Fruit fly (Drosophila melanogaster): ENCODE measurements around the gene heca.

Gene heca

dm6 chr3R:30325442-30326058 lies 47.8 kb downstream of the heca start (continued):
- TF ChIP-seq btn (GFP tag; optimal IDR thresholded peaks at IDR 0.05) = no peak
- TF ChIP-seq Fer2 (tag; optimal IDR thresholded peaks at IDR 0.05) = peak; percentile 18
- no peak for TF ChIP-seq CG6654 (GFP tag; optimal IDR thresholded peaks at IDR 0.05)
- TF ChIP-seq Oli (tag; optimal IDR thresholded peaks at IDR 0.05) = no peak
- peak; percentile 53; the same call in 1 of the 2 replicates for TF ChIP-seq lmd (GFP tag; IDR thresholded peaks at IDR 0.05)
- peak; percentile 21; the same call in 1 of the 3 replicates for TF ChIP-seq zfh1 (GFP tag; IDR thresholded peaks at IDR 0.05)
- no peak for TF ChIP-seq pros (GFP tag; optimal IDR thresholded peaks at IDR 0.05)
- TF ChIP-seq bcd (GFP tag; optimal IDR thresholded peaks at IDR 0.05) = peak; percentile 54
- peak; percentile 20 for TF ChIP-seq CG7928 (GFP tag; optimal IDR thresholded peaks at IDR 0.05)
- TF ChIP-seq NFAT (GFP tag; IDR thresholded peaks at IDR 0.05) = peak; percentile 54
- peak; percentile 84 for TF ChIP-seq Meics (GFP tag; optimal IDR thresholded peaks at IDR 0.05)
- no peak for TF ChIP-seq Tbp (GFP tag; optimal IDR thresholded peaks at IDR 0.05)
- TF ChIP-seq hbn (GFP tag; IDR thresholded peaks at IDR 0.05; ENCODE audit: partially characterized antibody) = no peak
- TF ChIP-seq run (tag; optimal IDR thresholded peaks at IDR 0.05) = no peak

- no peak for TF ChIP-seq gem (tag; optimal IDR thresholded peaks at IDR 0.05)
- peak in 1 of 2 experiments; percentile 78 for TF ChIP-seq bsh (GFP tag; optimal IDR thresholded peaks at IDR 0.05)
- TF ChIP-seq CG3726 (GFP tag; IDR thresholded peaks at IDR 0.05) = no peak
- TF ChIP-seq nom (GFP tag; optimal IDR thresholded peaks at IDR 0.05) = peak; percentile 53
- no peak for TF ChIP-seq CkIIα-i1 (GFP tag; IDR thresholded peaks at IDR 0.05)
- TF ChIP-seq unpg (GFP tag; optimal IDR thresholded peaks at IDR 0.05) = no peak
- TF ChIP-seq Drgx (GFP tag; IDR thresholded peaks at IDR 0.05) = peak; percentile 40; the same call in 1 of the 2 replicates
- no peak for TF ChIP-seq CG1647 (GFP tag; optimal IDR thresholded peaks at IDR 0.05)
These were observed 48.9 kb downstream of the heca start for dm6 chr3R:30326634-30327033.

- peak in 1 of 2 experiments; percentile 6 for TF ChIP-seq bsh (GFP tag; optimal IDR thresholded peaks at IDR 0.05)
- 0 out of 2 replicates have a peak, but pooled peaks have one; percentile 5 for TF ChIP-seq Dip2 (GFP tag; IDR thresholded peaks at IDR 0.05)
- no peak for TF ChIP-seq CG30020 (tag; optimal IDR thresholded peaks at IDR 0.05)
These were observed 52.1 kb downstream of the heca start for dm6 chr3R:30329851-30330250.

- TF ChIP-seq Dad (GFP tag; optimal IDR thresholded peaks at IDR 0.05) (no peak), Med (GFP tag) (peak; percentile 18), sens (GFP tag) (peak; percentile 70), CG3838 (GFP tag; optimal IDR thresholded peaks at IDR 0.05) (no peak), D19A (tag; optimal IDR thresholded peaks at IDR 0.05) (peak; percentile 16), NfI (GFP tag; optimal IDR thresholded peaks at IDR 0.05) (no peak)
These were observed 53.6 kb downstream of the heca start for dm6 chr3R:30331362-30331761.

dm6 chr3R:30334359-30334954 lies 56.7 kb downstream of the heca start:
- TF ChIP-seq CG8281 (tag; optimal IDR thresholded peaks at IDR 0.05) (no peak), CG8944 (GFP tag; optimal IDR thresholded peaks at IDR 0.05) (no peak), ato (GFP tag; IDR thresholded peaks at IDR 0.05; ENCODE audit: partially characterized antibody) (no peak), shn (GFP tag; optimal IDR thresholded peaks at IDR 0.05) (no peak), CG11247 (GFP tag; IDR thresholded peaks at IDR 0.05) (no peak), CG10431 (GFP tag; optimal IDR thresholded peaks at IDR 0.05) (no peak), bsh (GFP tag; optimal IDR thresholded peaks at IDR 0.05) (peak; percentile 37 to 43), sisA (GFP tag; IDR thresholded peaks at IDR 0.05) (no peak), ERR (GFP tag; optimal IDR thresholded peaks at IDR 0.05) (no peak), CG11504 (tag; optimal IDR thresholded peaks at IDR 0.05) (no peak), caup (GFP tag; optimal IDR thresholded peaks at IDR 0.05; ENCODE audit: severe bottlenecking) (no peak), B-H1 (GFP tag; IDR thresholded peaks at IDR 0.05) (no peak), CG9727 (GFP tag; optimal IDR thresholded peaks at IDR 0.05) (peak; percentile 7), Bgb (GFP tag; IDR thresholded peaks at IDR 0.05; ENCODE audit: partially characterized antibody) (no peak), Side (GFP tag; optimal IDR thresholded peaks at IDR 0.05) (no peak)
